Fruit fly (Drosophila melanogaster) whole organism, embryonic: ENCODE measurements around the gene CG9733.

ENCODE experiments used
- Awh ChIP-seq: fragments of 200-800 bp; sonication (Bioruptor generic); IDR thresholded peaks from 2 replicates; pipeline ENCODE4, ENCODE4 v1.3.6; 2022; ENCODE audit warnings: missing biosample characterization, missing genetic modification characterization
- Bgb ChIP-seq: fragments of 200-800 bp; sonication (Bioruptor generic); IDR thresholded peaks from 2 replicates; pipeline ENCODE4 v1.3.6; 2022; ENCODE audit warnings: missing biosample characterization, missing genetic modification characterization; ENCODE audit not compliant: partially characterized antibody
- Blimp-1 ChIP-seq: fragments of 200-800 bp; sonication (Bioruptor generic); optimal IDR thresholded peaks from 3 replicates; lab custom pipeline; 2018; ENCODE audit warnings: missing biosample characterization, missing genetic modification characterization, mild to moderate bottlenecking, moderate library complexity, missing genetic modification reagents
- CG10462 ChIP-seq: fragments of 200-800 bp; sonication (Bioruptor generic); optimal IDR thresholded peaks from 2 replicates; lab custom pipeline; 2016; ENCODE audit warnings: missing biosample characterization, missing genetic modification characterization
- CG11085 ChIP-seq: fragments of 200-800 bp; sonication (Bioruptor generic); IDR thresholded peaks from 2 replicates; pipeline ENCODE4 v1.3.6; 2022; ENCODE audit warnings: missing biosample characterization, missing genetic modification characterization
- CG12155 ChIP-seq: fragments of 200-800 bp; sonication (Bioruptor generic); optimal IDR thresholded peaks from 3 replicates; lab custom pipeline; 2016; ENCODE audit warnings: missing biosample characterization, missing genetic modification characterization
- CG1233 ChIP-seq: fragments of 200-800 bp; sonication (Bioruptor generic); optimal IDR thresholded peaks from 4 replicates; lab custom pipeline; 2018; ENCODE audit warnings: missing biosample characterization, mild to moderate bottlenecking, missing genetic modification characterization
- CG15696 ChIP-seq: fragments of 200-800 bp; sonication (Bioruptor generic); optimal IDR thresholded peaks from 2 replicates; lab custom pipeline; 2019; ENCODE audit warnings: missing biosample characterization, mild to moderate bottlenecking, missing genetic modification characterization, moderate library complexity
- CG16815 ChIP-seq: fragments of 200-800 bp; sonication (Bioruptor generic); optimal IDR thresholded peaks from 3 replicates; lab custom pipeline; 2017; ENCODE audit warnings: missing biosample characterization, mild to moderate bottlenecking, missing genetic modification characterization
- CG18619 ChIP-seq: fragments of 200-800 bp; sonication (Bioruptor generic); optimal IDR thresholded peaks from 3 replicates; lab custom pipeline; 2017; ENCODE audit warnings: missing biosample characterization, mild to moderate bottlenecking, missing genetic modification characterization
- CG32772 ChIP-seq: fragments of 200-800 bp; sonication (Bioruptor generic); IDR thresholded peaks from 2 replicates; pipeline ENCODE4 v1.3.6; 2022; ENCODE audit warnings: missing biosample characterization, missing genetic modification characterization
- CG3281 ChIP-seq: fragments of 200-800 bp; sonication (Bioruptor generic); optimal IDR thresholded peaks from 3 replicates; lab custom pipeline; 2017; ENCODE audit warnings: missing biosample characterization, mild to moderate bottlenecking, missing genetic modification characterization
- CG42726 ChIP-seq: fragments of 200-800 bp; sonication (Bioruptor generic); IDR thresholded peaks from 2 replicates; pipeline ENCODE4 v1.3.6; 2022; ENCODE audit warnings: missing biosample characterization, missing genetic modification characterization; ENCODE audit not compliant: partially characterized antibody
- CG6689 ChIP-seq: fragments of 200-800 bp; sonication (Bioruptor generic); IDR thresholded peaks from 2 replicates; pipeline ENCODE4 v1.3.6; 2022; ENCODE audit warnings: missing biosample characterization, missing genetic modification characterization
- CG7987 ChIP-seq: fragments of 200-800 bp; sonication (Bioruptor generic); optimal IDR thresholded peaks from 2 replicates; lab custom pipeline; 2018; ENCODE audit warnings: missing biosample characterization, mild to moderate bottlenecking, missing genetic modification characterization, moderate library complexity
- CG9215 ChIP-seq: fragments of 200-800 bp; sonication (Bioruptor generic); IDR thresholded peaks from 2 replicates; pipeline ENCODE4 v1.3.6; 2022; ENCODE audit warnings: missing biosample characterization, missing genetic modification characterization
- CHES-1-like ChIP-seq: fragments of 200-800 bp; sonication (Bioruptor generic); optimal IDR thresholded peaks from 2 replicates; lab custom pipeline; 2016; ENCODE audit warnings: missing biosample characterization, missing genetic modification characterization
- Camta ChIP-seq: fragments of 200-800 bp; sonication (Bioruptor generic); optimal IDR thresholded peaks from 2 replicates; lab custom pipeline; 2016; ENCODE audit warnings: missing biosample characterization, missing genetic modification characterization
- Dp ChIP-seq: fragments of 200-800 bp; sonication (Bioruptor generic); optimal IDR thresholded peaks from 2 replicates; lab custom pipeline; 2018; ENCODE audit warnings: missing biosample characterization, mild to moderate bottlenecking, missing genetic modification characterization, moderate library complexity
- Elba2 ChIP-seq: fragments of 200-800 bp; sonication (Bioruptor generic); optimal IDR thresholded peaks from 3 replicates; lab custom pipeline; 2016; ENCODE audit warnings: missing biosample characterization, missing genetic modification characterization
- HmgD ChIP-seq: fragments of 200-800 bp; sonication (Bioruptor generic); optimal IDR thresholded peaks from 3 replicates; lab custom pipeline; 2016; ENCODE audit warnings: missing biosample characterization, missing genetic modification characterization
- Hr3 ChIP-seq: fragments of 200-800 bp; sonication (Bioruptor generic); optimal IDR thresholded peaks from 3 replicates; lab custom pipeline; 2016; ENCODE audit warnings: missing biosample characterization, missing genetic modification characterization
- Meics ChIP-seq: fragments of 200-800 bp; sonication (Bioruptor generic); optimal IDR thresholded peaks from 2 replicates; lab custom pipeline; 2017; ENCODE audit warnings: missing biosample characterization, mild to moderate bottlenecking, missing genetic modification characterization
- Nf-YA ChIP-seq: fragments of 200-800 bp; sonication (Bioruptor generic); IDR thresholded peaks from 2 replicates; pipeline ENCODE4 v1.3.6; 2022; ENCODE audit warnings: missing biosample characterization, missing genetic modification characterization
- Oaz ChIP-seq: fragments of 200-800 bp; sonication (Bioruptor generic); IDR thresholded peaks from 2 replicates; pipeline ENCODE4 v1.3.6; 2022; ENCODE audit warnings: missing biosample characterization, missing genetic modification characterization
- Opbp ChIP-seq: fragments of 200-800 bp; sonication (Bioruptor generic); IDR thresholded peaks from 3 replicates; pipeline ENCODE4 v1.3.6; 2022; ENCODE audit warnings: missing biosample characterization, missing genetic modification characterization; ENCODE audit not compliant: partially characterized antibody
- Optix ChIP-seq: fragments of 200-800 bp; sonication (Bioruptor generic); IDR thresholded peaks from 3 replicates; pipeline ENCODE4 v1.3.6; 2022; ENCODE audit warnings: missing biosample characterization, missing genetic modification characterization
- Trl ChIP-seq, 3 experiments: fragments of >200 bp in 2 of 3; fragments of 200-800 bp in 1 of 3; sonication (Bioruptor generic) in 1 of 3; optimal IDR thresholded peaks; 2 replicates in 1 of 3; 3 replicates in 2 of 3; lab custom pipeline; 2016 to 2017; ENCODE audit warnings: missing biosample characterization in 1 of 3, missing genetic modification characterization in 1 of 3
- bab2 ChIP-seq: fragments of 200-800 bp; sonication (Bioruptor generic); optimal IDR thresholded peaks from 2 replicates; lab custom pipeline; 2016; ENCODE audit warnings: missing biosample characterization, missing genetic modification characterization
- bbx ChIP-seq: fragments of 200-800 bp; sonication (Bioruptor generic); IDR thresholded peaks from 2 replicates; pipeline ENCODE4 v1.3.6; 2022; ENCODE audit warnings: missing biosample characterization, missing genetic modification characterization; ENCODE audit not compliant: partially characterized antibody
- bowl ChIP-seq: fragments of 200-800 bp; sonication (Bioruptor generic); IDR thresholded peaks from 2 replicates; pipeline ENCODE4 v1.3.6; 2022; ENCODE audit warnings: missing biosample characterization, missing genetic modification characterization
- dan ChIP-seq: fragments of 200-800 bp; sonication (Bioruptor generic); IDR thresholded peaks from 2 replicates; pipeline ENCODE4 v1.3.6; 2022; ENCODE audit warnings: missing biosample characterization, missing genetic modification characterization
- dimm ChIP-seq: fragments of 200-800 bp; sonication (Bioruptor generic); IDR thresholded peaks from 2 replicates; pipeline ENCODE4 v1.3.6; 2022; ENCODE audit warnings: missing biosample characterization, missing genetic modification characterization
- en ChIP-seq: fragments of 200-800 bp; sonication (Bioruptor generic); optimal IDR thresholded peaks from 2 replicates; lab custom pipeline; 2016; ENCODE audit warnings: missing biosample characterization, missing genetic modification characterization
- eve ChIP-seq, 2 experiments: fragments of >200 bp; optimal IDR thresholded peaks; 2 replicates each; lab custom pipeline; 2017; ENCODE audit warnings: missing biosample characterization in 2 of 2, missing genetic modification characterization in 2 of 2
- gfzf ChIP-seq: fragments of 200-800 bp; sonication (Bioruptor generic); optimal IDR thresholded peaks from 2 replicates; lab custom pipeline; 2016; ENCODE audit warnings: missing biosample characterization, mild to moderate bottlenecking, missing genetic modification characterization, moderate library complexity
- knrl ChIP-seq: fragments of 200-800 bp; sonication (Bioruptor generic); IDR thresholded peaks from 3 replicates; pipeline ENCODE4 v1.3.6; 2022; ENCODE audit warnings: missing biosample characterization, missing genetic modification characterization; ENCODE audit not compliant: partially characterized antibody
- lov ChIP-seq, 2 experiments: fragments of 200-800 bp in 1 of 2; fragments of >200 bp in 1 of 2; sonication (Bioruptor generic) in 1 of 2; IDR thresholded peaks in 1 of 2; optimal IDR thresholded peaks in 1 of 2; 2 replicates in 1 of 2; 3 replicates in 1 of 2; pipeline versions ENCODE4 v1.3.6 to Lab custom; 2017 to 2022; ENCODE audit warnings: missing biosample characterization in 1 of 2, missing genetic modification characterization in 1 of 2
- maf-S ChIP-seq: fragments of 200-800 bp; sonication (Bioruptor generic); optimal IDR thresholded peaks from 2 replicates; lab custom pipeline; 2016; ENCODE audit warnings: missing biosample characterization, missing genetic modification characterization
- odd ChIP-seq: fragments of 200-800 bp; sonication (Bioruptor generic); optimal IDR thresholded peaks from 2 replicates; lab custom pipeline; 2017; ENCODE audit warnings: missing biosample characterization, mild to moderate bottlenecking, missing genetic modification characterization
- otp ChIP-seq: fragments of 200-800 bp; sonication (Bioruptor generic); IDR thresholded peaks from 3 replicates; pipeline ENCODE4, ENCODE4 v1.3.6; 2022; ENCODE audit warnings: missing biosample characterization, missing genetic modification characterization
- pita ChIP-seq: fragments of 200-800 bp; sonication (Bioruptor generic); optimal IDR thresholded peaks from 2 replicates; lab custom pipeline; 2017; ENCODE audit warnings: missing biosample characterization, mild to moderate bottlenecking, missing genetic modification characterization
- ranshi ChIP-seq: fragments of 200-800 bp; sonication (Bioruptor generic); IDR thresholded peaks from 2 replicates; pipeline ENCODE4 v1.3.6; 2022; ENCODE audit warnings: missing biosample characterization, missing genetic modification characterization
- repo ChIP-seq: fragments of 200-800 bp; sonication (Bioruptor generic); optimal IDR thresholded peaks from 2 replicates; lab custom pipeline; 2016; ENCODE audit warnings: missing biosample characterization, missing genetic modification characterization
- rib ChIP-seq: fragments of 200-800 bp; sonication (Bioruptor generic); IDR thresholded peaks from 2 replicates; pipeline ENCODE4 v1.3.6; 2022; ENCODE audit warnings: missing biosample characterization, missing genetic modification characterization
- sens ChIP-seq: fragments of 200-800 bp; sonication (Bioruptor generic); peaks from one replicate; lab custom pipeline; 2016; ENCODE audit warnings: missing biosample characterization, missing genetic modification characterization
- sima ChIP-seq: fragments of 200-800 bp; sonication (Bioruptor generic); optimal IDR thresholded peaks from 2 replicates; lab custom pipeline; 2016; ENCODE audit warnings: missing biosample characterization, missing genetic modification characterization
- slbo ChIP-seq: fragments of 200-800 bp; sonication (Bioruptor generic); IDR thresholded peaks from 2 replicates; pipeline ENCODE4 v1.3.6; 2022; ENCODE audit warnings: missing biosample characterization, missing genetic modification characterization
- sug ChIP-seq: fragments of 200-800 bp; optimal IDR thresholded peaks from 2 replicates; lab custom pipeline; 2019; ENCODE audit warnings: missing biosample characterization, mild to moderate bottlenecking, missing genetic modification characterization, moderate library complexity
- zen ChIP-seq: fragments of 200-800 bp; sonication (Bioruptor generic); optimal IDR thresholded peaks from 3 replicates; lab custom pipeline; 2018; ENCODE audit warnings: missing biosample characterization, mild to moderate bottlenecking, missing genetic modification characterization, moderate library complexity

The CG9733 gene

DNA sequence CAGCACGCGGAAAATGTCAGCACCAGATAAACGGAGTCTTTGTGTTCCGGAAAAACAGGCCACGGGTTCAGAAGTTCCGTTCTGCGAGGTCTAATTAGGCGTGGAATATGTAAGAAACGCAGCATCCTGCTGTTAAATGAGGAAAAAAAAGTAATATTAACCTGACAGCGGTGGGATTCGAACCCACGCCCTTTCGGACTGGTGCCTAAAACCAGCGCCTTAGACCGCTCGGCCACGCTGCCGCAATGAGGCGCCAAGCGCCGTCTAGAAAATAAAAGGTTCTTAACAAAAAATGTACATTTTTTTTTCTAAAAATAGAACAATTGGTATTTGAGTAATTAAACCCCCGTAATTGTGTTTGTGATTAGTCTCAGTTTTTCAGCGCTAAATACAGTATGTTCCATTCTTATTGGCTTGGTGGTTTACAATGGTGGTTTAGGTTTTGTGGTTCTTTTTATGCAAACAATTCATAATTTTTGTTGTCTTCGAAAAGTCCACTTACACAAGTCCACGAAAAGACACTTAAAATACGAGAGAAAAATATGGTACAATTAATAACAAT, 1.4 kb upstream of the CG9733 start (continued):
- TF ChIP-seq Awh (GFP tag; lab: Robert Waterston, UW) (no peak), Opbp (peak; percentile 64; the same call in 2 of the 3 replicates), slbo (GFP tag; lab: Robert Waterston, UW) (no peak), gfzf (GFP tag; lab: Kevin White, UChicago) (no peak), otp (0 out of 3 replicates have a peak, but pooled peaks have one; percentile 6), CHES-1-like (GFP tag; lab: Kevin White, UChicago) (no peak), dimm (GFP tag; lab: Robert Waterston, UW) (no peak), Trl (optimal IDR thresholded peaks at IDR 0.05; lab: Kevin White, UChicago) (no peak), Trl (GFP tag; optimal IDR thresholded peaks at IDR 0.05; lab: Kevin White, UChicago) (no peak), CG18619 (no peak), CG3281 (GFP tag; lab: Kevin White, UChicago) (no peak), CG15696 (tag; lab: Kevin White, UChicago) (no peak), zen (tag; lab: Kevin White, UChicago) (no peak), bab2 (no peak), CG1233 (GFP tag; lab: Kevin White, UChicago) (no peak), Meics (GFP tag; lab: Kevin White, UChicago) (no peak), dan (GFP tag; lab: Robert Waterston, UW) (no peak), pita (GFP tag; lab: Kevin White, UChicago) (no peak), HmgD (no peak), CG10462 (GFP tag; lab: Kevin White, UChicago) (no peak), sug (tag; lab: Kevin White, UChicago) (no peak), CG9215 (GFP tag; lab: Robert Waterston, UW) (no peak), knrl (GFP tag; lab: Robert Waterston, UW) (peak; percentile 49; the same call in 1 of the 3 replicates), CG7987 (GFP tag; lab: Kevin White, UChicago) (no peak), odd (GFP tag; lab: Kevin White, UChicago) (no peak), Nf-YA (GFP tag; lab: Robert Waterston, UW) (no peak), bowl (GFP tag; lab: Robert Waterston, UW) (no peak), en (no peak), maf-S (GFP tag; lab: Kevin White, UChicago) (no peak), ranshi (GFP tag; lab: Robert Waterston, UW) (no peak), lov (optimal IDR thresholded peaks at IDR 0.05; lab: Kevin White, UChicago) (no peak), lov (GFP tag; IDR thresholded peaks at IDR 0.05; lab: Robert Waterston, UW) (no peak), rib (GFP tag; lab: Robert Waterston, UW) (no peak), sima (GFP tag; lab: Kevin White, UChicago) (no peak), eve (GFP tag; optimal IDR thresholded peaks at IDR 0.05; lab: Kevin White, UChicago) (no peak), Hr3 (GFP tag; lab: Kevin White, UChicago) (no peak), Camta (GFP tag; lab: Kevin White, UChicago) (no peak), CG6689 (no peak), Blimp-1 (GFP tag; lab: Kevin White, UChicago) (no peak), CG11085 (GFP tag; lab: Robert Waterston, UW) (no peak), bbx (GFP tag; lab: Robert Waterston, UW) (peak; percentile 56), CG42726 (GFP tag; lab: Robert Waterston, UW) (peak; percentile 62), CG12155 (GFP tag; lab: Kevin White, UChicago) (no peak), repo (GFP tag; lab: Kevin White, UChicago) (no peak), sens (GFP tag; lab: Kevin White, UChicago) (peak; percentile 69), CG32772 (no peak), Oaz (no peak), Bgb (GFP tag; lab: Robert Waterston, UW) (peak; percentile 58), CG16815 (GFP tag; lab: Kevin White, UChicago) (no peak), Optix (no peak), Dp (GFP tag; lab: Kevin White, UChicago) (no peak), Elba2 (no peak)
